Worm (Caenorhabditis elegans) whole organism, L4 larva: ENCODE measurements around the gene R11G1.1.

Source experiments
- ceh-44 ChIP-seq: fragments of 200-800 bp; sonication (Bioruptor generic); IDR thresholded peaks from 2 replicates; pipeline ENCODE4 v1.3.6; 2022; ENCODE audit warnings: missing genetic modification reagents, missing genetic modification characterization, missing compliant biosample characterization
- hlh-30 ChIP-seq: sonication (generic microtip); optimal IDR thresholded peaks from 2 replicates; lab custom pipeline; 2017; ENCODE audit warnings: antibody characterized with exemption, mild to moderate bottlenecking, missing genetic modification characterization, missing compliant biosample characterization; ENCODE audit not compliant: insufficient read depth
- lin-39 ChIP-seq: fragments of 150-350 bp; optimal IDR thresholded peaks from 2 replicates; lab custom pipeline; 2014; ENCODE audit warnings: missing biosample characterization, missing genetic modification reagents, missing genetic modification characterization
- nhr-10 ChIP-seq: fragments of 150-350 bp; optimal IDR thresholded peaks from 2 replicates; lab custom pipeline; 2014; ENCODE audit warnings: missing biosample characterization, missing genetic modification characterization
- nhr-11 ChIP-seq: fragments of 150-350 bp; optimal IDR thresholded peaks from 2 replicates; lab custom pipeline; 2014; ENCODE audit warnings: missing biosample characterization, missing genetic modification characterization
- nhr-48 ChIP-seq: sonication (generic microtip); optimal IDR thresholded peaks from 2 replicates; lab custom pipeline; 2016; ENCODE audit warnings: mild to moderate bottlenecking, missing genetic modification characterization, missing compliant biosample characterization

ce11 chrX:3650100-3650809, 9.0 kb upstream of the R11G1.1 start, which contains the start of the genes sax-1 and R11G1.2:
- TF ChIP-seq nhr-11 (tag; lab: Kevin White, UChicago) (no peak), hlh-30 (tag; lab: Kevin White, UChicago) (peak; percentile 97), ceh-44 (GFP tag; lab: Robert Waterston, UW) (no peak), nhr-10 (tag; lab: Kevin White, UChicago) (no peak), nhr-48 (tag; lab: Kevin White, UChicago) (peak; percentile 29), lin-39 (no peak)
